Worm (Caenorhabditis elegans) whole organism, late embryonic: ENCODE data around the gene sdz-28.

ENCODE experiments used
- ceh-14 ChIP-seq: sonication (generic microtip); optimal IDR thresholded peaks from 2 replicates; lab custom pipeline; 2016; ENCODE audit warnings: missing genotype, missing genetic modification characterization, missing compliant biosample characterization
- ceh-18 ChIP-seq: sonication (generic microtip); optimal IDR thresholded peaks from 2 replicates; lab custom pipeline; 2016; ENCODE audit warnings: missing genetic modification characterization, missing compliant biosample characterization
- ceh-19 ChIP-seq: fragments of 200-800 bp; sonication (Bioruptor generic); optimal IDR thresholded peaks from 2 replicates; lab custom pipeline; 2018; ENCODE audit warnings: mild to moderate bottlenecking, missing genetic modification characterization, missing compliant biosample characterization
- ceh-22 ChIP-seq: sonication (generic microtip); optimal IDR thresholded peaks from 2 replicates; lab custom pipeline; 2017; ENCODE audit warnings: missing biosample characterization, missing genetic modification characterization
- ceh-24 ChIP-seq: sonication (generic microtip); optimal IDR thresholded peaks from 2 replicates; lab custom pipeline; 2016; ENCODE audit warnings: mild to moderate bottlenecking, missing genetic modification characterization, missing compliant biosample characterization
- ceh-30 ChIP-seq: fragments of 150-350 bp; optimal IDR thresholded peaks from 2 replicates; lab custom pipeline; 2014; ENCODE audit warnings: missing biosample characterization, missing genetic modification characterization
- ceh-48 ChIP-seq: sonication (generic microtip); optimal IDR thresholded peaks from 2 replicates; lab custom pipeline; 2016; ENCODE audit warnings: missing genetic modification characterization, inconsistent platforms, missing compliant biosample characterization
- che-1 ChIP-seq: sonication (generic microtip); optimal IDR thresholded peaks from 2 replicates; lab custom pipeline; 2016; ENCODE audit warnings: mild to moderate bottlenecking, missing genetic modification characterization, missing compliant biosample characterization
- dmd-4 ChIP-seq: sonication (generic microtip); optimal IDR thresholded peaks from 2 replicates; lab custom pipeline; 2016; ENCODE audit warnings: borderline replicate concordance, missing genetic modification characterization, missing compliant biosample characterization
- dve-1 ChIP-seq: sonication (generic microtip); optimal IDR thresholded peaks from 2 replicates; lab custom pipeline; 2017; ENCODE audit warnings: antibody characterized with exemption, mild to moderate bottlenecking, missing genetic modification characterization, missing compliant biosample characterization
- elt-4 ChIP-seq: sonication (generic microtip); optimal IDR thresholded peaks from 2 replicates; lab custom pipeline; 2016; ENCODE audit warnings: missing genetic modification characterization, missing compliant biosample characterization
- ets-4 ChIP-seq: sonication (generic microtip); optimal IDR thresholded peaks from 2 replicates; lab custom pipeline; 2016; ENCODE audit warnings: missing genetic modification characterization, missing compliant biosample characterization
- eyg-1 ChIP-seq: sonication (generic microtip); optimal IDR thresholded peaks from 2 replicates; lab custom pipeline; 2016; ENCODE audit warnings: missing genotype, missing genetic modification characterization, missing compliant biosample characterization
- fkh-10 ChIP-seq: fragments of 150-350 bp; optimal IDR thresholded peaks from 2 replicates; lab custom pipeline; 2014; ENCODE audit warnings: missing biosample characterization, missing genetic modification reagents, missing genetic modification characterization
- fkh-6 ChIP-seq: sonication (generic microtip); optimal IDR thresholded peaks from 2 replicates; lab custom pipeline; 2016; ENCODE audit warnings: missing genetic modification characterization, missing compliant biosample characterization
- madf-2 ChIP-seq: sonication (generic microtip); optimal IDR thresholded peaks from 2 replicates; lab custom pipeline; 2017; ENCODE audit warnings: missing genetic modification characterization, missing compliant biosample characterization
- mec-3 ChIP-seq: sonication (generic microtip); optimal IDR thresholded peaks from 2 replicates; lab custom pipeline; 2016; ENCODE audit warnings: borderline replicate concordance, missing genetic modification characterization, missing compliant biosample characterization
- nhr-11 ChIP-seq: fragments of 150-350 bp; optimal IDR thresholded peaks from 2 replicates; lab custom pipeline; 2014; ENCODE audit warnings: missing biosample characterization, missing genetic modification characterization
- npax-4 ChIP-seq: sonication (generic microtip); optimal IDR thresholded peaks from 2 replicates; lab custom pipeline; 2016; ENCODE audit warnings: missing genetic modification characterization, missing compliant biosample characterization
- odd-2 ChIP-seq: sonication (generic microtip); optimal IDR thresholded peaks from 2 replicates; lab custom pipeline; 2017; ENCODE audit warnings: antibody characterized with exemption, mild to moderate bottlenecking, missing genetic modification characterization, missing compliant biosample characterization
- pag-3 ChIP-seq: sonication (generic microtip); optimal IDR thresholded peaks from 2 replicates; lab custom pipeline; 2016; ENCODE audit warnings: missing compliant biosample characterization, missing genetic modification characterization, borderline replicate concordance
- pax-1 ChIP-seq: fragments of 150-350 bp; optimal IDR thresholded peaks from 2 replicates; lab custom pipeline; 2014; ENCODE audit warnings: missing biosample characterization, missing genetic modification characterization
- pha-2 ChIP-seq: sonication (generic microtip); optimal IDR thresholded peaks from 2 replicates; lab custom pipeline; 2017; ENCODE audit warnings: mild to moderate bottlenecking, missing genetic modification characterization, missing compliant biosample characterization
- pqm-1 ChIP-seq: sonication (generic microtip); optimal IDR thresholded peaks from 2 replicates; lab custom pipeline; 2016; ENCODE audit warnings: missing genetic modification characterization, missing compliant biosample characterization
- pros-1 ChIP-seq: fragments of 150-350 bp; optimal IDR thresholded peaks from 2 replicates; lab custom pipeline; 2014; ENCODE audit warnings: missing biosample characterization, missing genetic modification reagents, missing genetic modification characterization
- rnt-1 ChIP-seq: sonication (generic microtip); optimal IDR thresholded peaks from 2 replicates; lab custom pipeline; 2016; ENCODE audit warnings: missing genetic modification characterization, missing compliant biosample characterization
- sox-2 ChIP-seq: fragments of 200-800 bp; sonication (Bioruptor generic); IDR thresholded peaks from 2 replicates; pipeline ENCODE4 v1.3.6; 2022; ENCODE audit warnings: missing genetic modification reagents, missing genetic modification characterization, missing compliant biosample characterization
- sox-4 ChIP-seq: sonication (generic microtip); optimal IDR thresholded peaks from 2 replicates; lab custom pipeline; 2017; ENCODE audit warnings: mild to moderate bottlenecking, missing genetic modification characterization, inconsistent platforms, missing compliant biosample characterization
- syd-9 ChIP-seq: sonication (generic microtip); optimal IDR thresholded peaks from 2 replicates; lab custom pipeline; 2016; ENCODE audit warnings: mild to moderate bottlenecking, missing genetic modification characterization, moderate library complexity, missing compliant biosample characterization
- tbx-2 ChIP-seq: sonication (generic microtip); optimal IDR thresholded peaks from 2 replicates; lab custom pipeline; 2016; ENCODE audit warnings: missing genetic modification characterization, missing compliant biosample characterization
- unc-3 ChIP-seq, 2 experiments: fragments of 200-800 bp in 1 of 2; sonication (Bioruptor generic) in 1 of 2; sonication (generic microtip) in 1 of 2; conservative IDR thresholded peaks in 1 of 2; optimal IDR thresholded peaks in 1 of 2; 2 replicates each; pipeline versions ENCODE4 v1.3.6 to Lab custom; 2016 to 2022; ENCODE audit warnings: missing compliant biosample characterization in 2 of 2, missing genetic modification characterization in 2 of 2, missing genetic modification reagents in 1 of 2

The sdz-28 gene

ce11 chrII:2109943-2110342 is 20.9 kb upstream of the sdz-28 start, which contains the start of gene R52.5:
Gene R52.5 (minus strand): TSS chrII:2110043.
- no peak for TF ChIP-seq odd-2 (tag; lab: Kevin White, UChicago)
- TF ChIP-seq pag-3 (tag; lab: Kevin White, UChicago): no peak
- no peak for TF ChIP-seq rnt-1 (tag; lab: Kevin White, UChicago)
- no peak for TF ChIP-seq ceh-24 (tag; lab: Kevin White, UChicago)
- TF ChIP-seq pha-2 (tag; lab: Kevin White, UChicago): no peak
- no peak for TF ChIP-seq npax-4 (tag; lab: Kevin White, UChicago)
- TF ChIP-seq pqm-1 (tag; lab: Kevin White, UChicago): no peak
- TF ChIP-seq ceh-30 (tag; lab: Kevin White, UChicago): no peak
- no peak for TF ChIP-seq ets-4 (tag; lab: Kevin White, UChicago)
- TF ChIP-seq tbx-2: no peak

- TF ChIP-seq rnt-1 (tag; lab: Kevin White, UChicago) (no peak), nhr-11 (tag; lab: Kevin White, UChicago) (no peak), elt-4 (tag; lab: Kevin White, UChicago) (no peak), sox-4 (no peak), sox-2 (GFP tag; lab: Robert Waterston, UW) (no peak), pag-3 (tag; lab: Kevin White, UChicago) (no peak), mec-3 (tag; lab: Kevin White, UChicago) (no peak), fkh-6 (tag; lab: Kevin White, UChicago) (no peak), dmd-4 (tag; lab: Kevin White, UChicago) (no peak), ceh-22 (tag; lab: Kevin White, UChicago) (no peak), pqm-1 (tag; lab: Kevin White, UChicago) (no peak), ceh-14 (tag; lab: Kevin White, UChicago) (no peak), syd-9 (tag; lab: Kevin White, UChicago) (no peak), ceh-48 (tag; lab: Kevin White, UChicago) (no peak), ceh-19 (GFP tag; lab: Kevin White, UChicago) (no peak), unc-3 (GFP tag; conservative IDR thresholded peaks at IDR 0.05; lab: Robert Waterston, UW) (no peak), unc-3 (tag; optimal IDR thresholded peaks at IDR 0.05; lab: Kevin White, UChicago) (no peak), eyg-1 (tag; lab: Kevin White, UChicago) (no peak)
These were observed 17.9 kb upstream of the sdz-28 start, which contains the start of gene R52.6 for ce11 chrII:2112948-2113347. Gene R52.6 (minus strand): TSS chrII:2113048.

ce11 chrII:2114488-2114887 is 16.4 kb upstream of the sdz-28 start:
- TF ChIP-seq npax-4 (tag; lab: Kevin White, UChicago) (no peak), dmd-4 (tag; lab: Kevin White, UChicago) (no peak), ceh-18 (no peak), elt-4 (tag; lab: Kevin White, UChicago) (no peak)

ce11 chrII:2116794-2117193 is 14.1 kb upstream of the sdz-28 start, which contains the start of gene srh-195:
Gene srh-195 (minus strand): TSS chrII:2116894.
- TF ChIP-seq pros-1 (tag; lab: Kevin White, UChicago): no peak
- no peak for TF ChIP-seq ceh-48 (tag; lab: Kevin White, UChicago)
- TF ChIP-seq odd-2 (tag; lab: Kevin White, UChicago): no peak

ce11 chrII:2122091-2122490 is 8.8 kb upstream of the sdz-28 start, which contains the start of gene math-37:
Gene math-37 (minus strand): TSS chrII:2122191.
- no peak for TF ChIP-seq eyg-1 (tag; lab: Kevin White, UChicago)
- TF ChIP-seq madf-2 (tag; lab: Kevin White, UChicago): no peak
- TF ChIP-seq pax-1 (tag; lab: Kevin White, UChicago): no peak
- TF ChIP-seq fkh-10 (GFP tag; lab: Kevin White, UChicago): no peak
- TF ChIP-seq dve-1 (tag; lab: Kevin White, UChicago): no peak
- TF ChIP-seq che-1: no peak
